Fruit fly (Drosophila melanogaster): ENCODE results near the gene CG3061.

The CG3061 gene

DNA sequence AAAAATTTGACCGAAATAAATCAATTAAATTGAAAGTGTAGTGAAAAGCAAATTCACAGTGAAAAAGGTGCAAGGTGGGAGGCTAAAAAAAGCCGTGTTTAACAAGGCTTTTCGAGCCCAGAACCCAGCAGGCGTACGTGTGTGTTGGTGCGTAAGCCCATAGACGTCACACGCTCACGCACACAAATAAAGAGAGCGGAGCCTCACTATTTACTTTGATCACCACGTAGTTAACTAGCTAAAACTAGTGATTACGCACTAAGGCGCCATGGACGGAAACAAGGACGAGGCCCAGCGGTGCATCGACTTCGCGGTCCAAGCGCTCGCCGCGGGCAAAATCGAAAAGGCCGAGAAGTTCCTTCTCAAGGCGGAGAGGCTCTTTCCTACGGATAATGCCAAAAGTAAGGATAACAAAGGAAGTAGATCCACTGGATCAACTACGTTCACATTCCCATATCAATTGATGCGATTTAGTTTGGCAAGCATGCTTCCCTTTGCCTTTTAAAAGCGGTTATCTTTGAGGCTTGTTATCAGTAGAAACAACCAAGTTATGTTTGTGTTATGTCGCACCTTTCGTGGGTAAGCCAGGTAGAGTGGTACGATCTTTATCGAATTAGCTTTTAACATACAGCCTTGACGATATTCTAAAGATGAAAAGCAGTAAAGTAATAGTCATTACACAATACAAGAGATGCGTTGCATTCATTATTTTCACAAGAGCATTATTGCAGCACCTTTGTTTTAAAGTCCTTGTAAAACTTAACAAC lies 434 bp downstream of the CG3061 start (continued):
- TF ChIP-seq CG17361 (GFP tag; IDR thresholded peaks at IDR 0.05), result peak; percentile 4; the same call in 1 of the 3 replicates

DNA sequence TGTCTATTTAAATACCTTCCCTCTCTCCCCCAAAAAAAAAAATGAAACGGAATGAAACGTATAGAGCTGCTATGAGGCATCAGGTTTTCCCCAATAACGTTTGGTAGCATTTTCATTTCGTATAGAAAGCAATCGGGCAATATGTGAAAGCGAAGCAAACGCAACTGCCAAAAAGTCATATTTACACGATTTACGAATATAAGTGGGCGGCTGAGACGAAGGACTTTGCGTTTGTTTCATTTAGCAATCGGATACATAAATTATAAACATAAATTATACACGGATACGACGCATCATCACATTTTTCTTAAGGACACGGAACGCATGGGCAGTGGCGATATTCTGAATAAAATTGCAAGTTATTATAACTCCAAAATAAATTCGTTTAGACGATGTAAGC lies 2.5 kb downstream of the CG3061 start:
- TF ChIP-seq eve (GFP tag; optimal IDR thresholded peaks at IDR 0.05) (peak in 1 of 2 experiments; percentile 65), nau (GFP tag; optimal IDR thresholded peaks at IDR 0.05) (no peak)

DNA sequence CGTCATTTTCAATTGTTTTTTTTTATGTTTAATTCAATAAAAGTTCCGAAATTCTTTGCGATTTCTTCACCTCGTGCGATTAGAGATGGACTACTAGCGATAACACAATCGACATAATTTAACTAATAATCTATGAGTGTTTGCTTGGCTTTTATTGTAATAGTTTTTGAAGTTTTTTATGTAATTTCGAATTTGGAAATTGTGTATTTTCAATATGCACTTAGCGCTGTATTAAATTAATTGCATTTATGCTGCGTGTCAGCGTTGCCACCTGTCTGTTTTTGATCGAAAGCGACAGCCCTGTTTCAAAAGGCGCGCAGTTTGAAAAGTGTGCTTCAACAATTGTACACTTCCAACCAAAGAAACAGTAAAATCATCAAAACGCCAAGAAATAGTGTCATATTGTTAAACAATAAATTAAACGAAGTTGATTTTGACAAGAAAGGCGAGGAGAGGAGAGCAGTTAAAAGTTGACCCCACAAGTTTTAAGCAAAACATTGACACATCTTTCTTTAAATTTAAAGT lies 3.8 kb downstream of the CG3061 start, which contains the start of gene CG9922:
Gene CG9922 (minus strand): TSS at position 475 of the 525 bp plus-strand sequence.
- TF ChIP-seq CG10147 (GFP tag; optimal IDR thresholded peaks at IDR 0.05) (peak; percentile 43), D (optimal IDR thresholded peaks at IDR 0.05) (no peak), D (GFP tag; optimal IDR thresholded peaks at IDR 0.05) (peak; percentile 10), CG15514 (GFP tag; optimal IDR thresholded peaks at IDR 0.05) (peak; percentile 87), otp (GFP tag; IDR thresholded peaks at IDR 0.05) (0 out of 3 replicates have a peak, but pooled peaks have one; percentile 8), CG33213 (GFP tag; optimal IDR thresholded peaks at IDR 0.05) (peak; percentile 27), Mad (GFP tag; optimal IDR thresholded peaks at IDR 0.05) (peak; percentile 49), CG1529 (GFP tag; optimal IDR thresholded peaks at IDR 0.05) (no peak), CG15269 (tag; optimal IDR thresholded peaks at IDR 0.05) (peak; percentile 52), bsh (GFP tag; optimal IDR thresholded peaks at IDR 0.05) (peak in 1 of 2 experiments; percentile 33), Fer1 (GFP tag; optimal IDR thresholded peaks at IDR 0.05) (peak; percentile 70), bab2 (GFP tag; optimal IDR thresholded peaks at IDR 0.05) (peak; percentile 47), CG7556 (GFP tag; optimal IDR thresholded peaks at IDR 0.05) (peak; percentile 16), H15 (GFP tag; IDR thresholded peaks at IDR 0.05) (no peak), Camta (GFP tag; optimal IDR thresholded peaks at IDR 0.05) (peak; percentile 12), CG6683 (GFP tag; optimal IDR thresholded peaks at IDR 0.05) (peak; percentile 33), sna (GFP tag; IDR thresholded peaks at IDR 0.05; ENCODE audit: partially characterized antibody) (0 out of 2 replicates have a peak, but pooled peaks have one; percentile 57), Doc3 (GFP tag; IDR thresholded peaks at IDR 0.05; ENCODE audit: partially characterized antibody) (peak; percentile 62; the same call in 2 of the 3 replicates), Sry-δ (GFP tag; optimal IDR thresholded peaks at IDR 0.05) (peak; percentile 95), hth (optimal IDR thresholded peaks at IDR 0.05) (no peak), chn (GFP tag; optimal IDR thresholded peaks at IDR 0.05) (peak; percentile 61), btn (GFP tag; optimal IDR thresholded peaks at IDR 0.05) (no peak), Xbp1 (GFP tag; optimal IDR thresholded peaks at IDR 0.05) (peak; percentile 67), zfh1 (GFP tag; IDR thresholded peaks at IDR 0.05) (peak; percentile 66; the same call in 2 of the 3 replicates), ci (GFP tag; IDR thresholded peaks at IDR 0.05) (peak; percentile 61; the same call in 2 of the 3 replicates), p53 (GFP tag; optimal IDR thresholded peaks at IDR 0.05) (peak; percentile 47), Hsf (GFP tag; optimal IDR thresholded peaks at IDR 0.05) (peak; percentile 59), Pdp1 (GFP tag; optimal IDR thresholded peaks at IDR 0.05) (peak; percentile 44 to 51), insv (GFP tag; optimal IDR thresholded peaks at IDR 0.05) (peak in 1 of 2 experiments; percentile 3), Chrac-16 (GFP tag; optimal IDR thresholded peaks at IDR 0.05) (peak; percentile 54), phol (tag; optimal IDR thresholded peaks at IDR 0.05) (peak; percentile 62), Dip3 (GFP tag; optimal IDR thresholded peaks at IDR 0.05) (peak; percentile 9), Antp (GFP tag; optimal IDR thresholded peaks at IDR 0.05) (peak; percentile 62), CG12659 (GFP tag; optimal IDR thresholded peaks at IDR 0.05) (peak; percentile 67), CG14050 (GFP tag; IDR thresholded peaks at IDR 0.05) (0 out of 3 replicates have a peak, but pooled peaks have one; percentile 20), CG13624 (GFP tag; optimal IDR thresholded peaks at IDR 0.05) (peak; percentile 62), Hr51 (GFP tag; optimal IDR thresholded peaks at IDR 0.05) (peak; percentile 39 to 47), jumu (GFP tag; optimal IDR thresholded peaks at IDR 0.05) (peak; percentile 68), prd (optimal IDR thresholded peaks at IDR 0.05) (no peak), prd (GFP tag; IDR thresholded peaks at IDR 0.05) (peak; percentile 14; the same call in 1 of the 3 replicates), CG8388 (GFP tag; optimal IDR thresholded peaks at IDR 0.05) (peak; percentile 11), CTCF (GFP tag; optimal IDR thresholded peaks at IDR 0.05) (peak; percentile 46)
